Fruit fly (Drosophila melanogaster): Measurements from ENCODE around the gene H.

H gene

DNA sequence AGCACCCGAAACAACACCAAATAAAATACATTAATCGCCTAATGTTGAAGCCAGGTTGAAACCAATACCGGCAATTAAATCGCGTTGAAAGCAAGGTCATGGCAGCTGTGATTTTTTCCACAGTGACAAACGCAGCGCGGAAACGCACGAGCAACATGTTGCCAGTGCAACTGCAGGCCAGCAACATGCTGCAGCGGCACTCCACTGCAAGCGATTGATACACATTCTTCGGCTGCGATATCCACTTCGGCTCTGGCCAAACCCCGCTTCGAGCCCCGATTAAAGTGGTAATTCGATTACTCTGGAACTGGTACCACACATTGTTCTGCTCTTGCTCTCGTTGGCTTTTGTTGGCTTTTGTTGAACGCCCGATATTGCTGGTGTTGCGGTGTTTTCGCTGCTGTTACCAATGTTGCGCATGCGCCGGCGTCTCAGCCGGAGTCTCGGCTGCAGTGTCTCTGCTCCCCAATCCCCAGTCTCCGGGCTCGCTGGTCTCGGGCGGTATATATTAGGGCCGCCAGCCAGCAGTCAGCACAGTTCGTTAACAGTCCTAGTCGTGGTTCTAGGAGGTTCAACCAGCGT is 47.4 kb downstream of the H start, which contains the start of gene Cpr92F:
Gene Cpr92F (plus strand): TSS at position 532 of the 582 bp plus-strand sequence.
- TF ChIP-seq CG4496 (GFP tag; IDR thresholded peaks at IDR 0.05) (no peak; the same call in 2 of the 3 replicates), fd96Ca (GFP tag; IDR thresholded peaks at IDR 0.05) (0 out of 3 replicates have a peak, but pooled peaks have one; percentile 12)

DNA sequence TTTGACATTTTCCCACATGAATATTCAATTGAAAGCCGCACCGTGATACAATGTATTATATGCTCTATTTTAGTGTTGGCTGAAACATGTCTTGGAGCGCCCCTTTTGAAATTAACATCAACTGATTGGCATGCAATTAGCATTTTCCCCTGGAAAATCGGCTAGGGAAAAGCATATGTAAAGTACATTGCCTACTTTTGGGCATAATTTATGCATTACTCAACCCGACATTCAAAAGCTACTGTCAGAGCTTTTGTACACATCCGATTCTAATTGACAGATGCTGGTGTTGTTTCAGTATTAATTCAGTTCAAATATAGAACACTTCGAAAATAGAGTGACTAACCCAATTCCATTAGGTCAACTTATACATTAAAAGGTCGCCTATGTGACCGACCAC is 54.0 kb downstream of the H start:
- TF ChIP-seq CG32121 (GFP tag; IDR thresholded peaks at IDR 0.05): no peak

DNA sequence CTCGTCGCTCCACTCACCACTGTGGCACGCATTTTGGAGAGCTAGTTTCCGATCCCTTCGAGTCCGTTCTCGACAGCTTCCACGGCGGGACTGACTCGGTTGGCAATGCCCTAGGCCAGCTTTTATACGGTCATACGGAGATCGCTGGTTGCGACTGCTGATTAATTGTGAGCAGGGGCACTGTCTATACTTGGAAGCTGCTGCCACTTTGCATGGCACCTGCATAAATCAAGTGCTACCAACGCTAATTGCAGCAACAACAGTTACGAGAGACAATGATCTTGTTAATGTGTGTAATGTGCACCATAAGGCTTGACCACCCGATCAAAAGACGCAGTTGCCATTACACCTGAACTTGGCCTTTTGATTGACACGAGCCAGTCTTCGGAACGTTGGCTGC is 55.5 kb downstream of the H start, which contains the start of gene CG4000:
Gene CG4000 (minus strand): TSS at position 101 of the 400 bp plus-strand sequence.
- TF ChIP-seq CG13204 (GFP tag; optimal IDR thresholded peaks at IDR 0.05) (no peak), Ets98B (GFP tag; IDR thresholded peaks at IDR 0.05) (no peak)

Data from whole organism, pupa.